Fruit fly (Drosophila melanogaster) whole organism, embryonic: Measurements from ENCODE around the gene CG32642.
A peak's percentile ranks its signal among the peaks of the same experiment; 100 is the strongest.

Experiments
- Bteb2 ChIP-seq: fragments of 200-800 bp; sonication (Bioruptor generic); optimal IDR thresholded peaks from 2 replicates; lab custom pipeline; 2016; ENCODE audit warnings: missing biosample characterization, missing genetic modification characterization
- CG13123 ChIP-seq: fragments of 200-800 bp; sonication (Bioruptor generic); optimal IDR thresholded peaks from 2 replicates; lab custom pipeline; 2016; ENCODE audit warnings: missing biosample characterization, missing genetic modification characterization
- CG13894 ChIP-seq: fragments of 200-800 bp; sonication (Bioruptor generic); optimal IDR thresholded peaks from 3 replicates; lab custom pipeline; 2018; ENCODE audit warnings: missing biosample characterization, mild to moderate bottlenecking, missing genetic modification characterization, moderate library complexity
- CG14860 ChIP-seq: fragments of 200-800 bp; sonication (Bioruptor generic); IDR thresholded peaks from 3 replicates; pipeline ENCODE4 v1.3.6; 2022; ENCODE audit warnings: missing biosample characterization, missing genetic modification characterization; ENCODE audit not compliant: partially characterized antibody
- CG1647 ChIP-seq: fragments of 200-800 bp; sonication (Bioruptor generic); optimal IDR thresholded peaks from 3 replicates; lab custom pipeline; 2016; ENCODE audit warnings: missing biosample characterization, missing genetic modification characterization
- CG2120 ChIP-seq: fragments of 200-800 bp; sonication (Bioruptor generic); optimal IDR thresholded peaks from 3 replicates; lab custom pipeline; 2016; ENCODE audit warnings: missing biosample characterization, missing genetic modification characterization
- CG31441 ChIP-seq: fragments of 200-800 bp; sonication (Bioruptor generic); IDR thresholded peaks from 2 replicates; pipeline ENCODE4 v1.3.6; 2022; ENCODE audit warnings: missing biosample characterization, missing genetic modification characterization
- CG32532 ChIP-seq: fragments of 200-800 bp; sonication (Bioruptor generic); IDR thresholded peaks from 2 replicates; pipeline ENCODE4 v1.3.6; 2022; ENCODE audit warnings: missing biosample characterization, missing genetic modification characterization
- CG3281 ChIP-seq: fragments of 200-800 bp; sonication (Bioruptor generic); optimal IDR thresholded peaks from 3 replicates; lab custom pipeline; 2017; ENCODE audit warnings: missing biosample characterization, mild to moderate bottlenecking, missing genetic modification characterization
- CG3407 ChIP-seq: fragments of 200-800 bp; sonication (Bioruptor generic); optimal IDR thresholded peaks from 2 replicates; lab custom pipeline; 2018; ENCODE audit warnings: missing biosample characterization, mild to moderate bottlenecking, missing genetic modification characterization
- CG34224 ChIP-seq: fragments of 200-800 bp; sonication (Bioruptor generic); IDR thresholded peaks from 3 replicates; pipeline ENCODE4 v1.3.6; 2022; ENCODE audit warnings: missing biosample characterization, missing genetic modification characterization; ENCODE audit not compliant: partially characterized antibody
- CG4360 ChIP-seq: fragments of 200-800 bp; sonication (Bioruptor generic); IDR thresholded peaks from 2 replicates; pipeline ENCODE4 v1.3.6; 2022; ENCODE audit warnings: missing biosample characterization, missing genetic modification characterization
- CG6272 ChIP-seq: fragments of 200-800 bp; sonication (Bioruptor generic); IDR thresholded peaks from 2 replicates; pipeline ENCODE4 v1.3.6; 2022; ENCODE audit warnings: missing biosample characterization, missing genetic modification characterization
- CG7987 ChIP-seq: fragments of 200-800 bp; sonication (Bioruptor generic); optimal IDR thresholded peaks from 2 replicates; lab custom pipeline; 2018; ENCODE audit warnings: missing biosample characterization, mild to moderate bottlenecking, missing genetic modification characterization, moderate library complexity
- CrebB ChIP-seq: fragments of 200-800 bp; sonication (Bioruptor generic); optimal IDR thresholded peaks from 3 replicates; lab custom pipeline; 2018; ENCODE audit warnings: missing biosample characterization, mild to moderate bottlenecking, missing genetic modification characterization
- Dip2 ChIP-seq: fragments of 200-800 bp; sonication (Bioruptor generic); IDR thresholded peaks from 2 replicates; pipeline ENCODE4 v1.3.6; 2022; ENCODE audit warnings: missing biosample characterization, missing genetic modification characterization
- Doc2 ChIP-seq: fragments of 200-800 bp; sonication (Bioruptor generic); IDR thresholded peaks from 2 replicates; pipeline ENCODE4 v1.3.6; 2022; ENCODE audit warnings: missing biosample characterization, missing genetic modification characterization
- Drgx ChIP-seq: fragments of 200-800 bp; sonication (Bioruptor generic); IDR thresholded peaks from 2 replicates; pipeline ENCODE4 v1.3.6; 2022; ENCODE audit warnings: missing biosample characterization, missing genetic modification characterization
- HmgZ ChIP-seq: fragments of 200-800 bp; sonication (Bioruptor generic); optimal IDR thresholded peaks from 2 replicates; lab custom pipeline; 2018; ENCODE audit warnings: missing biosample characterization, mild to moderate bottlenecking, missing genetic modification characterization
- Hr51 ChIP-seq, 2 experiments: fragments of 200-800 bp; sonication (Bioruptor generic); optimal IDR thresholded peaks; 2 replicates in 1 of 2; 3 replicates in 1 of 2; lab custom pipeline; 2016 to 2018; ENCODE audit warnings: missing biosample characterization in 2 of 2, missing genetic modification characterization in 2 of 2, mild to moderate bottlenecking in 1 of 2, moderate library complexity in 1 of 2
- NC2β ChIP-seq: fragments of 200-800 bp; sonication (Bioruptor generic); optimal IDR thresholded peaks from 2 replicates; lab custom pipeline; 2016; ENCODE audit warnings: missing biosample characterization, missing genetic modification characterization
- NK7.1 ChIP-seq: fragments of 200-800 bp; sonication (Bioruptor generic); optimal IDR thresholded peaks from 3 replicates; lab custom pipeline; 2016; ENCODE audit warnings: missing biosample characterization, missing genetic modification characterization
- Poxn ChIP-seq: fragments of 200-800 bp; sonication (Bioruptor generic); IDR thresholded peaks from 2 replicates; pipeline ENCODE4 v1.3.6; 2022; ENCODE audit warnings: missing biosample characterization, missing genetic modification characterization
- Side ChIP-seq: fragments of 200-800 bp; sonication (Bioruptor generic); optimal IDR thresholded peaks from 2 replicates; lab custom pipeline; 2016; ENCODE audit warnings: missing biosample characterization, missing genetic modification characterization
- Sox102F ChIP-seq: fragments of 200-800 bp; sonication (Bioruptor generic); optimal IDR thresholded peaks from 2 replicates; lab custom pipeline; 2018; ENCODE audit warnings: missing biosample characterization, mild to moderate bottlenecking, missing genetic modification characterization, moderate library complexity
- Xbp1 ChIP-seq: fragments of 200-800 bp; sonication (Bioruptor generic); optimal IDR thresholded peaks from 3 replicates; lab custom pipeline; 2016; ENCODE audit warnings: missing biosample characterization, mild to moderate bottlenecking, missing genetic modification characterization
- Xrp1 ChIP-seq: fragments of 200-800 bp; sonication (Bioruptor generic); IDR thresholded peaks from 2 replicates; pipeline ENCODE4 v1.3.6; 2022; ENCODE audit warnings: missing biosample characterization, missing genetic modification characterization
- ac ChIP-seq: fragments of 200-800 bp; sonication (Bioruptor generic); optimal IDR thresholded peaks from 3 replicates; lab custom pipeline; 2017; ENCODE audit warnings: missing biosample characterization, mild to moderate bottlenecking, missing genetic modification characterization
- bigmax ChIP-seq: fragments of 200-800 bp; sonication (Bioruptor generic); optimal IDR thresholded peaks from 2 replicates; lab custom pipeline; 2018; ENCODE audit warnings: missing biosample characterization, mild to moderate bottlenecking, missing genetic modification characterization
- chn ChIP-seq: fragments of 200-800 bp; sonication (Bioruptor generic); optimal IDR thresholded peaks from 2 replicates; lab custom pipeline; 2016; ENCODE audit warnings: missing biosample characterization, missing genetic modification characterization
- dati ChIP-seq: fragments of 200-800 bp; sonication (Bioruptor generic); IDR thresholded peaks from 2 replicates; pipeline ENCODE4 v1.3.6; 2022; ENCODE audit warnings: missing biosample characterization, missing genetic modification characterization
- grau ChIP-seq: fragments of 200-800 bp; optimal IDR thresholded peaks from 3 replicates; lab custom pipeline; 2019; ENCODE audit warnings: missing biosample characterization, mild to moderate bottlenecking, missing genetic modification characterization, moderate library complexity
- gsb ChIP-seq: fragments of 200-800 bp; sonication (Bioruptor generic); IDR thresholded peaks from 2 replicates; pipeline ENCODE4 v1.3.6; 2022; ENCODE audit warnings: missing biosample characterization, missing genetic modification characterization
- gt ChIP-seq: fragments of 200-800 bp; sonication (Bioruptor generic); IDR thresholded peaks from 2 replicates; pipeline ENCODE4 v1.3.6; 2022; ENCODE audit warnings: missing biosample characterization, missing genetic modification characterization
- insv ChIP-seq, 2 experiments: fragments of 200-800 bp; sonication (Bioruptor generic); optimal IDR thresholded peaks; 3 replicates each; lab custom pipeline; 2016 to 2018; ENCODE audit warnings: missing biosample characterization in 2 of 2, missing genetic modification characterization in 2 of 2
- ken ChIP-seq: fragments of 200-800 bp; sonication (Bioruptor generic); IDR thresholded peaks from 3 replicates; pipeline ENCODE4 v1.3.6; 2022; ENCODE audit warnings: missing biosample characterization, missing genetic modification characterization
- klu ChIP-seq: fragments of 200-800 bp; sonication (Bioruptor generic); IDR thresholded peaks from 2 replicates; pipeline ENCODE4 v1.3.6; 2022; ENCODE audit warnings: missing biosample characterization, missing genetic modification characterization
- lilli ChIP-seq: fragments of 200-800 bp; sonication (Bioruptor generic); optimal IDR thresholded peaks from 3 replicates; lab custom pipeline; 2016; ENCODE audit warnings: missing biosample characterization, missing genetic modification characterization
- pnt ChIP-seq: fragments of 200-800 bp; sonication (Bioruptor generic); optimal IDR thresholded peaks from 3 replicates; lab custom pipeline; 2016; ENCODE audit warnings: missing biosample characterization, missing genetic modification characterization
- prd ChIP-seq, 3 experiments: fragments of >200 bp in 2 of 3; fragments of 200-800 bp in 1 of 3; sonication (Bioruptor generic) in 1 of 3; optimal IDR thresholded peaks in 2 of 3; IDR thresholded peaks in 1 of 3; 2 replicates in 2 of 3; 3 replicates in 1 of 3; pipeline versions ENCODE4 v1.3.6 to Lab custom; 2017 to 2022; ENCODE audit warnings: missing biosample characterization in 1 of 3, missing genetic modification characterization in 1 of 3
- psq ChIP-seq: fragments of 200-800 bp; sonication (Bioruptor generic); optimal IDR thresholded peaks from 2 replicates; lab custom pipeline; 2017; ENCODE audit warnings: missing biosample characterization, missing genetic modification characterization
- pum ChIP-seq: fragments of 200-800 bp; sonication (Bioruptor generic); optimal IDR thresholded peaks from 2 replicates; lab custom pipeline; 2016; ENCODE audit warnings: missing biosample characterization, missing genetic modification characterization
- ro ChIP-seq: fragments of 200-800 bp; sonication (Bioruptor generic); IDR thresholded peaks from 2 replicates; pipeline ENCODE4 v1.3.6; 2022; ENCODE audit warnings: missing biosample characterization, missing genetic modification characterization
- sens-2 ChIP-seq: fragments of 200-800 bp; sonication (Bioruptor generic); IDR thresholded peaks from 2 replicates; pipeline ENCODE4 v1.3.6; 2022; ENCODE audit warnings: missing biosample characterization, missing genetic modification characterization
- tap ChIP-seq: fragments of 200-800 bp; optimal IDR thresholded peaks from 3 replicates; lab custom pipeline; 2019; ENCODE audit warnings: missing biosample characterization, mild to moderate bottlenecking, missing genetic modification characterization, moderate library complexity
- tio ChIP-seq: fragments of 200-800 bp; sonication (Bioruptor generic); optimal IDR thresholded peaks from 2 replicates; lab custom pipeline; 2017; ENCODE audit warnings: missing biosample characterization, missing genetic modification characterization, inconsistent platforms
- tup ChIP-seq: fragments of 200-800 bp; sonication (Bioruptor generic); optimal IDR thresholded peaks from 2 replicates; lab custom pipeline; 2016; ENCODE audit warnings: missing biosample characterization, mild to moderate bottlenecking, missing genetic modification characterization, moderate library complexity
- vfl ChIP-seq: fragments of 200-800 bp; sonication (Bioruptor generic); optimal IDR thresholded peaks from 2 replicates; lab custom pipeline; 2016; ENCODE audit warnings: missing biosample characterization, missing genetic modification characterization
- yki ChIP-seq: fragments of >200 bp; optimal IDR thresholded peaks from 3 replicates; lab custom pipeline; 2018
- zen2 ChIP-seq: fragments of 200-800 bp; sonication (Bioruptor generic); IDR thresholded peaks from 3 replicates; pipeline ENCODE4 v1.3.6; 2022; ENCODE audit warnings: missing biosample characterization, missing genetic modification characterization; ENCODE audit not compliant: partially characterized antibody

The CG32642 gene

dm6 chrX:12925426-12926256 is 33.4 kb upstream of the CG32642 start (continued):
- TF ChIP-seq tap (tag; lab: Kevin White, UChicago) (peak; percentile 46), bigmax (GFP tag; lab: Kevin White, UChicago) (no peak), Dip2 (no peak), Bteb2 (GFP tag; lab: Kevin White, UChicago) (no peak), NK7.1 (GFP tag; lab: Kevin White, UChicago) (no peak), prd (optimal IDR thresholded peaks at IDR 0.05; lab: Kevin White, UChicago) (no peak), prd (GFP tag; IDR thresholded peaks at IDR 0.05; lab: Robert Waterston, UW) (peak; percentile 86), psq (GFP tag; lab: Kevin White, UChicago) (no peak), CG6272 (GFP tag; lab: Robert Waterston, UW) (peak; percentile 65; the same call in 1 of the 2 replicates), lilli (GFP tag; lab: Kevin White, UChicago) (peak; percentile 46), Xrp1 (GFP tag; lab: Robert Waterston, UW) (peak; percentile 78), HmgZ (tag; lab: Kevin White, UChicago) (no peak), CG7987 (GFP tag; lab: Kevin White, UChicago) (no peak), CG13123 (GFP tag; lab: Kevin White, UChicago) (no peak), gt (GFP tag; lab: Robert Waterston, UW) (no peak), CG14860 (no peak), pnt (no peak), insv (GFP tag; optimal IDR thresholded peaks at IDR 0.05; lab: Kevin White, UChicago) (no peak), ken (GFP tag; lab: Robert Waterston, UW) (peak; percentile 79), tio (GFP tag; lab: Kevin White, UChicago) (peak; percentile 5), sens-2 (GFP tag; lab: Robert Waterston, UW) (no peak), Hr51 (GFP tag; optimal IDR thresholded peaks at IDR 0.05; lab: Kevin White, UChicago) (peak in 1 of 2 experiments; percentile 58), Poxn (GFP tag; lab: Robert Waterston, UW) (no peak), Sox102F (GFP tag; lab: Kevin White, UChicago) (peak; percentile 49), tup (no peak), CG31441 (peak; percentile 81), chn (GFP tag; lab: Kevin White, UChicago) (no peak), yki (peak; percentile 73), CG4360 (GFP tag; lab: Robert Waterston, UW) (no peak), CG1647 (GFP tag; lab: Kevin White, UChicago) (no peak), CG13894 (tag; lab: Kevin White, UChicago) (peak; percentile 2), CrebB (tag; lab: Kevin White, UChicago) (peak; percentile 11), Doc2 (GFP tag; lab: Robert Waterston, UW) (no peak), Side (no peak), CG34224 (no peak), CG3281 (peak; percentile 33), CG2120 (GFP tag; lab: Kevin White, UChicago) (no peak), vfl (GFP tag; lab: Kevin White, UChicago) (no peak), ro (no peak), Xbp1 (peak; percentile 40), CG3407 (GFP tag; lab: Kevin White, UChicago) (no peak), zen2 (GFP tag; lab: Robert Waterston, UW) (no peak), ac (GFP tag; lab: Kevin White, UChicago) (no peak), dati (GFP tag; lab: Robert Waterston, UW) (no peak), pum (GFP tag; lab: Kevin White, UChicago) (no peak), klu (GFP tag; lab: Robert Waterston, UW) (0 out of 2 replicates have a peak, but pooled peaks have one; percentile 30), gsb (GFP tag; lab: Robert Waterston, UW) (no peak), grau (tag; lab: Kevin White, UChicago) (peak; percentile 63), CG32532 (peak; percentile 61; the same call in 1 of the 2 replicates), Drgx (GFP tag; lab: Robert Waterston, UW) (peak; percentile 39; the same call in 1 of the 2 replicates), NC2β (GFP tag; lab: Kevin White, UChicago) (no peak)
